Worm (Caenorhabditis elegans) whole organism, L1 larva: ENCODE results near the gene T06C12.14.

Experiments used
- alr-1 ChIP-seq: fragments of 200-800 bp; sonication (Bioruptor generic); optimal IDR thresholded peaks from 2 replicates; lab custom pipeline; 2018; ENCODE audit warnings: borderline replicate concordance, mild to moderate bottlenecking, missing genetic modification characterization, missing compliant biosample characterization
- elt-2 ChIP-seq: sonication (generic microtip); optimal IDR thresholded peaks from 2 replicates; lab custom pipeline; 2016; ENCODE audit warnings: missing genetic modification characterization, mild to moderate bottlenecking, inconsistent platforms, missing compliant biosample characterization, missing genetic modification reagents
- fos-1 ChIP-seq: fragments of 150-350 bp; optimal IDR thresholded peaks from 2 replicates; lab custom pipeline; 2014; ENCODE audit warnings: missing biosample characterization, missing genetic modification characterization
- jun-1 ChIP-seq: fragments of 150-350 bp; optimal IDR thresholded peaks from 2 replicates; lab custom pipeline; 2014; ENCODE audit warnings: missing biosample characterization, missing genetic modification reagents, missing genetic modification characterization
- nhr-28 ChIP-seq: fragments of 150-350 bp; optimal IDR thresholded peaks from 2 replicates; lab custom pipeline; 2014; ENCODE audit warnings: missing biosample characterization, missing genetic modification characterization
- nhr-84 ChIP-seq: sonication (generic microtip); optimal IDR thresholded peaks from 2 replicates; lab custom pipeline; 2017; ENCODE audit warnings: missing biosample characterization, missing genetic modification characterization
- nhr-85 ChIP-seq: sonication (generic microtip); peaks from one replicate; lab custom pipeline; 2016; ENCODE audit warnings: missing genetic modification characterization, inconsistent platforms, missing compliant biosample characterization
- rnt-1 ChIP-seq: sonication (generic microtip); optimal IDR thresholded peaks from 2 replicates; lab custom pipeline; 2016; ENCODE audit warnings: mild to moderate bottlenecking, missing genetic modification characterization, moderate library complexity, missing compliant biosample characterization
- sptf-1 ChIP-seq: fragments of 150-350 bp; optimal IDR thresholded peaks from 2 replicates; lab custom pipeline; 2014; ENCODE audit warnings: missing biosample characterization, missing genetic modification characterization
- zag-1 ChIP-seq: fragments of 150-350 bp; optimal IDR thresholded peaks from 2 replicates; lab custom pipeline; 2014; ENCODE audit warnings: missing biosample characterization, missing genetic modification characterization
- ztf-11 ChIP-seq, 2 experiments: sonication (generic microtip); optimal IDR thresholded peaks; 2 replicates each; lab custom pipeline; 2016 to 2017; ENCODE audit warnings: missing genetic modification characterization in 2 of 2, missing biosample characterization in 1 of 2, missing compliant biosample characterization in 1 of 2
- ztf-4 ChIP-seq: fragments of 150-350 bp; optimal IDR thresholded peaks from 2 replicates; lab custom pipeline; 2014; ENCODE audit warnings: missing biosample characterization, missing genetic modification characterization

DNA sequence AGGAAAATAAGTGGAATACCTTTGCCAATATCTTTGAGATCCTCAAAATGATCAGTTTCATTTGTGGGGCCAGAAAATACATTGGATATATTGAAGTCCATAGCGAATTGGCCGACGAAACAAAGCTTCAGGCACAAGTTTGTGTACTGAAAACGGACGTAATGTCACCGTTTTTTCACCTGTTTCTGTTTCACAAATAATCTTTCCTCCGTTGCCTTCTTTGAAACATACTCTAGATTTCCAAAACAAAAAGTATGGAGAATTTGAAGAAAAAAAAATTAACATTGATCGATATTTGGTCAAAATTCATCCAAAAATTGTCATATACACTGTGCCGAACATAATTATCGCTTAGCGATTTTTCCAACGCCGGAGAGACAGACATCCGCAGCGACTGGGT lies 37.2 kb upstream of the T06C12.14 start, which contains the start of gene srz-12:
- TF ChIP-seq ztf-4 (tag; lab: Kevin White, UChicago) (no peak), alr-1 (no peak), nhr-85 (tag; lab: Kevin White, UChicago) (no peak), ztf-11 (tag; optimal IDR thresholded peaks at IDR 0.05; lab: Kevin White, UChicago) (no peak), jun-1 (tag; lab: Kevin White, UChicago) (no peak), rnt-1 (tag; lab: Kevin White, UChicago) (no peak), zag-1 (tag; lab: Kevin White, UChicago) (no peak), fos-1 (no peak), elt-2 (tag; lab: Kevin White, UChicago) (no peak), sptf-1 (tag; lab: Kevin White, UChicago) (no peak), nhr-28 (tag; lab: Kevin White, UChicago) (no peak), nhr-84 (tag; lab: Kevin White, UChicago) (no peak)
